Worm (Caenorhabditis elegans): ENCODE measurements around the gene C49C8.8.

C49C8.8 gene

DNA sequence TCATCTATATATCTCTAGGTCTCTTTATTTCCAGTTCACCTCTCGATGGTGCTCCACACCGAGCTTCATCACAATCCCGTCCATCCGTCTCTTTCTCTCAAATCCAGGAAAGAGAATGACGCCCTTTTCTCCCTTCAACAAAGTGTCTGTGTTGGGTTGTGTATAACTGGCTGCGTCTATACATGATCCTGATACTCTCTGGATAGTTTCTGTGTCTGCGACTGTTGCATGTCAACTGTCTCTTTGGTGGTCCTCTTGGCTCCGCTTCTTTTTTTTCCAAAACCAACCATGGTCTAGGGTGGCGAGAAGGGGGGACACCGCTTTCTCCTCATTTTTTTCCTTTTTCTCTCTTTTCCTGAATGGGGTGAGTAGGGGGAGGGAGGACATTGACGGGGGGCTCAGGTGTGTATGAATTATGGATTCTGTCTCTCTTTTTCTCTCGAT, 22.3 kb upstream of the C49C8.8 start (continued):
- TF ChIP-seq unc-55 (GFP tag; optimal IDR thresholded peaks at IDR 0.05) (peak; percentile 86), ceh-31 (tag; optimal IDR thresholded peaks at IDR 0.05) (peak; percentile 68), hlh-6 (tag; optimal IDR thresholded peaks at IDR 0.05) (no peak), tbx-7 (tag; optimal IDR thresholded peaks at IDR 0.05) (no peak), C38D4.7 (GFP tag; optimal IDR thresholded peaks at IDR 0.05) (no peak), ahr-1 (tag; optimal IDR thresholded peaks at IDR 0.05) (no peak), Y22D7AL.16 (tag; optimal IDR thresholded peaks at IDR 0.05) (no peak), ama-1 (optimal IDR thresholded peaks at IDR 0.05) (no peak), madf-2 (tag; optimal IDR thresholded peaks at IDR 0.05) (peak; percentile 11), sdc-2 (tag; optimal IDR thresholded peaks at IDR 0.05) (no peak), nfya-1 (tag; optimal IDR thresholded peaks at IDR 0.05) (peak; percentile 64), sox-4 (tag; optimal IDR thresholded peaks at IDR 0.05) (no peak), nhr-11 (tag; optimal IDR thresholded peaks at IDR 0.05) (no peak), mec-3 (tag; optimal IDR thresholded peaks at IDR 0.05; ENCODE audit: borderline replicate concordance) (no peak), pha-2 (tag; optimal IDR thresholded peaks at IDR 0.05) (no peak), ceh-19 (GFP tag; optimal IDR thresholded peaks at IDR 0.05) (peak; percentile 37)

DNA sequence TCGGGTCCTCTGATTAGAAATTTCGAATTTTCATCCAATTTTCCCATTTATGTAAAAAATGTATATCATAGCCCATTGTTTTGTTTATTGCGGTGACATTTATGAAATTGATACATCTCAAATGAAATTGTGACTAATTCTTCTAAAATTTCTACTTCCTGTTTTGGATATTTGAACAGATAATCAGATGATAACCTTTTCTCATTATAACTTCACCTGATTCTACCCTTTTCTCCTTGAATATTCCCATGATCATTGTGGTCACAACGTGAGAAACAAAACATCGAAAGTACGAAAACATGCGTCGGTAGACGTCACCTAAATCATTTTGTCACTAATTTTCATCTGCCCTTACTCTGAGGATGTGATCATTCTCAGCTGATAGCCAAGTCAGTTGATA, 21.7 kb upstream of the C49C8.8 start:
- TF ChIP-seq unc-55 (GFP tag; optimal IDR thresholded peaks at IDR 0.05) (no peak), ceh-31 (tag; optimal IDR thresholded peaks at IDR 0.05) (no peak), tbx-2 (tag; optimal IDR thresholded peaks at IDR 0.05) (no peak), pax-1 (tag; optimal IDR thresholded peaks at IDR 0.05) (no peak), elt-2 (tag; optimal IDR thresholded peaks at IDR 0.05) (no peak), Y22D7AL.16 (tag; optimal IDR thresholded peaks at IDR 0.05) (no peak), ztf-16 (tag; optimal IDR thresholded peaks at IDR 0.05) (no peak), fax-1 (tag; optimal IDR thresholded peaks at IDR 0.05) (no peak), unc-42 (tag; optimal IDR thresholded peaks at IDR 0.05) (no peak), fkh-10 (GFP tag; optimal IDR thresholded peaks at IDR 0.05) (no peak), eyg-1 (tag; optimal IDR thresholded peaks at IDR 0.05) (no peak), ceh-48 (tag; optimal IDR thresholded peaks at IDR 0.05) (no peak), K02D7.2 (tag; optimal IDR thresholded peaks at IDR 0.05) (no peak), dve-1 (tag; optimal IDR thresholded peaks at IDR 0.05) (no peak), C08G9.2 (tag; optimal IDR thresholded peaks at IDR 0.05) (no peak), ceh-22 (tag; optimal IDR thresholded peaks at IDR 0.05) (no peak)

DNA sequence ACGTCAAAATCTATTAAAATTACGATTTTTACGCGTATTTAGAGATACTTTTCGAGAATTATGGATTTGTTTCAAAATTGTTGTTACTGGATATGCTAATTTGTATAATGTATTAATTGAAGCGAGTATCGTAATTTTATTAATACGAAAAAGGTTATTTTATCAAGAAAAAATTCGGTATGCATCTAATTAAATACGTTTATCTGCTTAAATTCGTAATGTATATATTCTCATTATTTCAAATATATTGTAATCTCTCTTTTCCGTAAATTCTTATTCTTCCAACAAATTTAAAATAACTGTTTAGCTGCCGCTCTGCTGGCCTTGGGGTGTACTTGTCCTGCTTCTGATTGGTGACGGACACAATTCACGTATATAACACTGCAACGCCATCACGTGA, 20.9 kb upstream of the C49C8.8 start, which contains the start of gene dgk-4:
dgk-4 (plus strand) TSS at position 301 of the 400 bp plus-strand sequence.
- TF ChIP-seq sox-2 (GFP tag; IDR thresholded peaks at IDR 0.05) (no peak), dve-1 (tag; optimal IDR thresholded peaks at IDR 0.05) (no peak), hlh-30 (tag; optimal IDR thresholded peaks at IDR 0.05; ENCODE audit: insufficient read depth) (no peak), pros-1 (tag; optimal IDR thresholded peaks at IDR 0.05) (no peak), elt-4 (tag; optimal IDR thresholded peaks at IDR 0.05) (no peak), C08G9.2 (tag; optimal IDR thresholded peaks at IDR 0.05) (no peak), nfya-1 (tag; optimal IDR thresholded peaks at IDR 0.05) (no peak), elt-2 (tag; optimal IDR thresholded peaks at IDR 0.05) (no peak), nhr-232 (tag; optimal IDR thresholded peaks at IDR 0.05) (no peak), unc-3 (GFP tag; conservative IDR thresholded peaks at IDR 0.05) (no peak), unc-3 (tag; optimal IDR thresholded peaks at IDR 0.05) (no peak), pat-9 (tag; optimal IDR thresholded peaks at IDR 0.05) (no peak), ref-2 (tag; optimal IDR thresholded peaks at IDR 0.05) (no peak), pha-4 (tag; optimal IDR thresholded peaks at IDR 0.05) (no peak), fkh-10 (GFP tag; optimal IDR thresholded peaks at IDR 0.05) (no peak)

DNA sequence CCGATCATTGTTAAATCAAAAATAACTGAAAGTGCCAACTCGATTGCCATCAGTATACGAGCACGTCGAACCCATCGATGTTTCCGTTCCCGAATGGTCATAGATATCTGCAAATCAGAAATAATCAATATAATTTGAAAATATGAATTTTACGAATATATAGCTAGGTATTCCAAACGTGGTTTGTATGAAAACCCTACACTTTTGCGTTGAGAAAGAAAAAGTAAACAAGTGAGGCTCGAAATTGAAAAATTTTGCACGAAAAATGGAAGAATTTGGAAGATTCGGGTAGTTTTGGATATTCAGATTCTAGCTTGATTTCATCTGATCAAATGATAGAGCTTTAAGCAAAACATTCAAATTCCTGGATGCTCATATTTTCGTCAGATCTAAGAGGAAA, 13.2 kb upstream of the C49C8.8 start, which contains the start of gene F42A9.9:
F42A9.9 (minus strand) TSS at position 101 of the 400 bp plus-strand sequence.
- TF ChIP-seq ceh-19 (GFP tag; optimal IDR thresholded peaks at IDR 0.05) (no peak), gmeb-2 (tag; optimal IDR thresholded peaks at IDR 0.05) (no peak), rnt-1 (tag; optimal IDR thresholded peaks at IDR 0.05) (no peak), madf-2 (tag; optimal IDR thresholded peaks at IDR 0.05) (no peak), unc-42 (tag; optimal IDR thresholded peaks at IDR 0.05) (no peak), hlh-15 (tag; optimal IDR thresholded peaks at IDR 0.05) (no peak), sox-2 (GFP tag; IDR thresholded peaks at IDR 0.05) (no peak), ceh-30 (tag; optimal IDR thresholded peaks at IDR 0.05) (no peak), lim-6 (tag; optimal IDR thresholded peaks at IDR 0.05) (no peak), ceh-24 (tag; optimal IDR thresholded peaks at IDR 0.05) (no peak), ama-1 (optimal IDR thresholded peaks at IDR 0.05) (no peak)
